Worm (Caenorhabditis elegans) whole organism, midembryonic: ENCODE measurements around the gene spon-1.

ENCODE experiments used
- flt-1 ChIP-seq: fragments of 200-800 bp; sonication (Bioruptor generic); IDR thresholded peaks from 2 replicates; pipeline ENCODE4 v1.3.6; 2022; ENCODE audit warnings: missing genetic modification characterization, missing compliant biosample characterization
- ref-1 ChIP-seq: fragments of 200-800 bp; sonication (Bioruptor generic); conservative IDR thresholded peaks from 2 replicates; pipeline ENCODE4 v1.3.6; 2022; ENCODE audit warnings: missing genetic modification reagents, missing genetic modification characterization, missing compliant biosample characterization
- tab-1 ChIP-seq: fragments of 200-800 bp; sonication (Bioruptor generic); IDR thresholded peaks from 2 replicates; pipeline ENCODE4 v1.3.6; 2022; ENCODE audit warnings: missing genetic modification characterization, missing compliant biosample characterization
- ztf-23 ChIP-seq: fragments of 200-800 bp; sonication (Bioruptor generic); IDR thresholded peaks from 2 replicates; pipeline ENCODE4 v1.3.6; 2022; ENCODE audit warnings: missing genetic modification reagents, missing genetic modification characterization, missing compliant biosample characterization
- ztf-29 ChIP-seq: fragments of 200-800 bp; sonication (Bioruptor generic); IDR thresholded peaks from 2 replicates; pipeline ENCODE4 v1.3.6; 2022; ENCODE audit warnings: missing genetic modification reagents, missing genetic modification characterization, missing compliant biosample characterization

DNA sequence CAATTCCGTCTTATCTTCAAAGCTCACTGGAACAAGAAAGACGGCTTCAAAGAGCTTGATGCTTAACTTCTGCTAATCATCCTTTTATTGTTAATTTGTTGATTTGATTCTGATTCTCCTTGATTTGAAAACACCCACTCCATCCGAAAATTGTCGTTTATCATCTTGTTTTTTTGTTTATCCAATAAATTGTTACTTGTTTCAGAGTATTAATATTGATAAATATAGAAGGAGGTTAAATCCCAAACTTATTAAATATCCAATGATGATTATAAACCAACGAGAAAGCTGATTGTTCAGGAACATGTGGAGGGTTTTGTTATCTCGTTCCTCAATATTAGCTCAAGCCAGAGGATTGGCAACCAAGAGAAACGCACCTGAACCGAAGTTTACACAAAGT lies 3.6 kb upstream of the spon-1 start, which contains the start of gene F10E7.6:
- no peak for TF ChIP-seq ztf-23 (GFP tag; lab: Robert Waterston, UW)
- TF ChIP-seq ref-1: no peak
- no peak for TF ChIP-seq ztf-29 (GFP tag; lab: Robert Waterston, UW)
- no peak for TF ChIP-seq flt-1
- TF ChIP-seq tab-1 (GFP tag; lab: Robert Waterston, UW): no peak
